Worm (Caenorhabditis elegans) whole organism, L3 larva: Measurements from ENCODE around the gene C05G5.7.

Experiments
- R02D3.7 ChIP-seq: fragments of 150-350 bp; optimal IDR thresholded peaks from 2 replicates; lab custom pipeline; 2014; ENCODE audit warnings: missing biosample characterization, missing genetic modification characterization
- ZK546.5 ChIP-seq: sonication (generic microtip); optimal IDR thresholded peaks from 2 replicates; lab custom pipeline; 2017; ENCODE audit warnings: missing biosample characterization, missing genetic modification characterization
- ama-1 ChIP-seq: fragments of 150-350 bp; optimal IDR thresholded peaks from 2 replicates; lab custom pipeline; 2018
- ceh-16 ChIP-seq: sonication (generic microtip); optimal IDR thresholded peaks from 2 replicates; lab custom pipeline; 2017; ENCODE audit warnings: missing biosample characterization, missing genetic modification characterization
- ceh-28 ChIP-seq: fragments of 150-350 bp; optimal IDR thresholded peaks from 2 replicates; lab custom pipeline; 2014; ENCODE audit warnings: missing biosample characterization, missing genetic modification reagents, missing genetic modification characterization
- ceh-82 ChIP-seq: fragments of 150-350 bp; optimal IDR thresholded peaks from 2 replicates; lab custom pipeline; 2014; ENCODE audit warnings: missing biosample characterization, missing genetic modification characterization
- daf-12 ChIP-seq: fragments of 150-350 bp; optimal IDR thresholded peaks from 2 replicates; lab custom pipeline; 2014; ENCODE audit warnings: missing biosample characterization, missing genetic modification reagents, missing genetic modification characterization
- egl-5 ChIP-seq: fragments of 150-350 bp; optimal IDR thresholded peaks from 2 replicates; lab custom pipeline; 2017; ENCODE audit warnings: missing biosample characterization, missing genetic modification reagents, missing genetic modification characterization, inconsistent platforms
- elt-1 ChIP-seq: fragments of 150-350 bp; optimal IDR thresholded peaks from 2 replicates; lab custom pipeline; 2014; ENCODE audit warnings: missing biosample characterization, missing genetic modification characterization
- elt-2 ChIP-seq: sonication (generic microtip); optimal IDR thresholded peaks from 2 replicates; lab custom pipeline; 2016; ENCODE audit warnings: missing genetic modification reagents, mild to moderate bottlenecking, missing genetic modification characterization, missing compliant biosample characterization
- eor-1 ChIP-seq, 2 experiments: fragments of 150-350 bp; optimal IDR thresholded peaks; 2 replicates each; lab custom pipeline; 2014 to 2018; ENCODE audit warnings: missing biosample characterization in 2 of 2, missing genetic modification characterization in 2 of 2
- fkh-10 ChIP-seq: sonication (generic microtip); optimal IDR thresholded peaks from 2 replicates; lab custom pipeline; 2017; ENCODE audit warnings: missing biosample characterization, missing genetic modification reagents, missing genetic modification characterization
- fkh-2 ChIP-seq: fragments of 150-350 bp; optimal IDR thresholded peaks from 2 replicates; lab custom pipeline; 2014; ENCODE audit warnings: missing biosample characterization, missing genetic modification reagents, missing genetic modification characterization
- fos-1 ChIP-seq: fragments of 150-350 bp; optimal IDR thresholded peaks from 2 replicates; lab custom pipeline; 2014; ENCODE audit warnings: missing biosample characterization, missing genetic modification characterization
- hmg-11 ChIP-seq: sonication (generic microtip); optimal IDR thresholded peaks from 2 replicates; lab custom pipeline; 2016; ENCODE audit warnings: missing genetic modification characterization, missing compliant biosample characterization
- jun-1 ChIP-seq: fragments of 150-350 bp; optimal IDR thresholded peaks from 2 replicates; lab custom pipeline; 2014; ENCODE audit warnings: missing biosample characterization, missing genetic modification reagents, missing genetic modification characterization
- mdl-1 ChIP-seq: fragments of 150-350 bp; optimal IDR thresholded peaks from 2 replicates; lab custom pipeline; 2014; ENCODE audit warnings: missing biosample characterization, missing genetic modification characterization
- mml-1 ChIP-seq: fragments of 150-350 bp; sonication (generic microtip); optimal IDR thresholded peaks from 3 replicates; lab custom pipeline; 2014; ENCODE audit warnings: missing biosample characterization, missing genetic modification characterization
- nfya-1 ChIP-seq: sonication (generic microtip); optimal IDR thresholded peaks from 2 replicates; lab custom pipeline; 2017; ENCODE audit warnings: missing genetic modification characterization, mild to moderate bottlenecking, missing compliant biosample characterization, antibody characterized with exemption, moderate library complexity; ENCODE audit not compliant: insufficient read depth
- nhr-11 ChIP-seq: fragments of 150-350 bp; optimal IDR thresholded peaks from 2 replicates; lab custom pipeline; 2014; ENCODE audit warnings: missing biosample characterization, missing genetic modification characterization
- nhr-23 ChIP-seq: fragments of 150-350 bp; optimal IDR thresholded peaks from 2 replicates; lab custom pipeline; 2014; ENCODE audit warnings: missing biosample characterization, missing genetic modification reagents, missing genetic modification characterization
- nhr-25 ChIP-seq: sonication (generic microtip); optimal IDR thresholded peaks from 2 replicates; lab custom pipeline; 2017; ENCODE audit warnings: missing biosample characterization, missing genetic modification characterization
- nhr-28 ChIP-seq: fragments of 150-350 bp; optimal IDR thresholded peaks from 2 replicates; lab custom pipeline; 2014; ENCODE audit warnings: missing biosample characterization, missing genetic modification characterization
- nhr-43 ChIP-seq: sonication (generic microtip); optimal IDR thresholded peaks from 2 replicates; lab custom pipeline; 2016; ENCODE audit warnings: mild to moderate bottlenecking, missing genetic modification characterization, missing compliant biosample characterization; ENCODE audit not compliant: poor library complexity, severe bottlenecking
- nhr-67 ChIP-seq: fragments of 150-350 bp; optimal IDR thresholded peaks from 2 replicates; lab custom pipeline; 2014; ENCODE audit warnings: missing biosample characterization, missing genetic modification characterization
- nhr-76 ChIP-seq: fragments of 150-350 bp; sonication (generic microtip); optimal IDR thresholded peaks from 5 replicates; lab custom pipeline; 2014; ENCODE audit warnings: missing biosample characterization, missing genetic modification characterization
- nhr-77 ChIP-seq: fragments of 150-350 bp; optimal IDR thresholded peaks from 2 replicates; lab custom pipeline; 2014; ENCODE audit warnings: missing biosample characterization, missing genetic modification characterization
- pha-4 ChIP-seq: fragments of 150-350 bp; optimal IDR thresholded peaks from 2 replicates; lab custom pipeline; 2014; ENCODE audit warnings: missing biosample characterization, missing genetic modification reagents, missing genetic modification characterization
- pqm-1 ChIP-seq: fragments of 150-350 bp; optimal IDR thresholded peaks from 2 replicates; lab custom pipeline; 2017; ENCODE audit warnings: missing biosample characterization, missing genetic modification characterization, inconsistent platforms
- skn-1 ChIP-seq: fragments of 150-350 bp; optimal IDR thresholded peaks from 2 replicates; lab custom pipeline; 2014; ENCODE audit warnings: missing biosample characterization, missing genetic modification characterization
- snpc-4 ChIP-seq: fragments of 150-350 bp; optimal IDR thresholded peaks from 2 replicates; lab custom pipeline; 2014; ENCODE audit warnings: missing biosample characterization, missing genetic modification characterization
- tbx-2 ChIP-seq: sonication (generic microtip); optimal IDR thresholded peaks from 2 replicates; lab custom pipeline; 2016; ENCODE audit warnings: mild to moderate bottlenecking, missing genetic modification characterization, missing compliant biosample characterization
- unc-39 ChIP-seq: sonication (generic microtip); optimal IDR thresholded peaks from 4 replicates; lab custom pipeline; 2017; ENCODE audit warnings: missing biosample characterization, missing genetic modification characterization
- unc-62 ChIP-seq: fragments of 150-350 bp; sonication (generic microtip); optimal IDR thresholded peaks from 4 replicates; lab custom pipeline; 2014; ENCODE audit warnings: missing biosample characterization, missing genetic modification reagents, missing genetic modification characterization
- zag-1 ChIP-seq: fragments of 150-350 bp; optimal IDR thresholded peaks from 2 replicates; lab custom pipeline; 2014; ENCODE audit warnings: missing biosample characterization, missing genetic modification characterization
- ztf-11 ChIP-seq: fragments of 150-350 bp; optimal IDR thresholded peaks from 2 replicates; lab custom pipeline; 2014; ENCODE audit warnings: missing biosample characterization, missing genetic modification characterization

C05G5.7 gene

ce11 chrX:14717782-14718181, 25.8 kb downstream of the C05G5.7 start:
- no peak for TF ChIP-seq egl-5 (tag; lab: Kevin White, UChicago)
- no peak for TF ChIP-seq nhr-28
- TF ChIP-seq nhr-67 (tag; lab: Kevin White, UChicago): no peak
- no peak for TF ChIP-seq nhr-43 (tag; lab: Kevin White, UChicago)
- no peak for TF ChIP-seq nhr-25 (tag; lab: Kevin White, UChicago)
- no peak for TF ChIP-seq nhr-77 (tag; lab: Kevin White, UChicago)
- no peak for TF ChIP-seq snpc-4 (tag; lab: Kevin White, UChicago)

DNA sequence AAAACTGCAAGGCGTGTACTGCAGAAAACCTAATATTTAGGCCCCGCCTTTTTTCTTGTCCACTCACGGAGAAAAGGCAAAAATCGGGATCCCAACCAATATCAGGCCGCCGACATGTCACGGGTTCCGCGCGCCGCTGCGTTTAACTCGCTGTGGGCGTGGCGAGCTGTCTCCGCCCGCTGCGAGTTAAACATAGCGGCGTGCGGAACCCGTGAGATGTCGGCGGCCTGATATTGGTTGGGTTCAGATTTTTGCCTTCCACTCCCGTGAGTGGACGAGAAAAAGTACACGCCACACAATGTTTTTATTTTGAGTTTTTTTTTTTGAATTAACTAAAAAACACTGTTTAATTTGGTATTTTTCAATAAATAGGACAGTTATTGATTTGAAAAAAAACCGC, 28.1 kb downstream of the C05G5.7 start:
- TF ChIP-seq unc-39 (tag; lab: Kevin White, UChicago): no peak
- TF ChIP-seq nhr-77 (tag; lab: Kevin White, UChicago): no peak
- TF ChIP-seq ama-1 (lab: Kevin White, UChicago): no peak
- no peak for TF ChIP-seq nhr-43 (tag; lab: Kevin White, UChicago)
- TF ChIP-seq nhr-28: no peak
- TF ChIP-seq elt-2: no peak
- TF ChIP-seq nhr-25 (tag; lab: Kevin White, UChicago): no peak
- no peak for TF ChIP-seq mdl-1 (tag; lab: Kevin White, UChicago)
- no peak for TF ChIP-seq nhr-11
- TF ChIP-seq unc-62: no peak
- no peak for TF ChIP-seq ztf-11 (tag; lab: Kevin White, UChicago)
- TF ChIP-seq fkh-10 (GFP tag; lab: Kevin White, UChicago): no peak
- no peak for TF ChIP-seq pha-4 (tag; lab: Kevin White, UChicago)
- TF ChIP-seq ceh-28: no peak

ce11 chrX:14711168-14711629, 32.4 kb downstream of the C05G5.7 start, which contains the start of gene atrn-1:
Gene atrn-1 (plus strand): TSS chrX:14711579.
- TF ChIP-seq unc-39 (tag; lab: Kevin White, UChicago): no peak
- TF ChIP-seq jun-1 (tag; lab: Kevin White, UChicago): no peak
- peak; percentile 34 for TF ChIP-seq fos-1 (tag; lab: Kevin White, UChicago)
- TF ChIP-seq nhr-77 (tag; lab: Kevin White, UChicago): no peak
- no peak for TF ChIP-seq nhr-28
- TF ChIP-seq nhr-25 (tag; lab: Kevin White, UChicago): peak; percentile 64
- TF ChIP-seq elt-2: no peak
- TF ChIP-seq ZK546.5 (tag; lab: Kevin White, UChicago): no peak
- TF ChIP-seq elt-1 (tag; lab: Kevin White, UChicago): no peak
- TF ChIP-seq eor-1 (tag; optimal IDR thresholded peaks at IDR 0.05; lab: Kevin White, UChicago): no peak
- peak; percentile 49 for TF ChIP-seq ceh-28
- TF ChIP-seq tbx-2: no peak
- no peak for TF ChIP-seq ceh-82 (tag; lab: Kevin White, UChicago)
- no peak for TF ChIP-seq nhr-76 (tag; lab: Kevin White, UChicago)
- peak; percentile 71 for TF ChIP-seq hmg-11 (tag; lab: Kevin White, UChicago)
- peak; percentile 44 for TF ChIP-seq pha-4 (tag; lab: Kevin White, UChicago)
- TF ChIP-seq mml-1 (tag; lab: Kevin White, UChicago): no peak
- no peak for TF ChIP-seq nfya-1 (tag; lab: Kevin White, UChicago)
- no peak for TF ChIP-seq ama-1 (lab: Kevin White, UChicago)
- no peak for TF ChIP-seq R02D3.7 (tag; lab: Kevin White, UChicago)
- no peak for TF ChIP-seq nhr-43 (tag; lab: Kevin White, UChicago)
- no peak for TF ChIP-seq skn-1 (tag; lab: Kevin White, UChicago)
- no peak for TF ChIP-seq ceh-16 (tag; lab: Kevin White, UChicago)
- TF ChIP-seq nhr-11: no peak
- no peak for TF ChIP-seq fkh-2
- TF ChIP-seq nhr-67 (tag; lab: Kevin White, UChicago): no peak
- peak; percentile 43 for TF ChIP-seq nhr-23
- TF ChIP-seq fkh-10 (GFP tag; lab: Kevin White, UChicago): no peak
- TF ChIP-seq pqm-1 (tag; lab: Kevin White, UChicago): no peak
- no peak for TF ChIP-seq daf-12 (tag; lab: Kevin White, UChicago)
- no peak for TF ChIP-seq zag-1 (tag; lab: Kevin White, UChicago)

DNA sequence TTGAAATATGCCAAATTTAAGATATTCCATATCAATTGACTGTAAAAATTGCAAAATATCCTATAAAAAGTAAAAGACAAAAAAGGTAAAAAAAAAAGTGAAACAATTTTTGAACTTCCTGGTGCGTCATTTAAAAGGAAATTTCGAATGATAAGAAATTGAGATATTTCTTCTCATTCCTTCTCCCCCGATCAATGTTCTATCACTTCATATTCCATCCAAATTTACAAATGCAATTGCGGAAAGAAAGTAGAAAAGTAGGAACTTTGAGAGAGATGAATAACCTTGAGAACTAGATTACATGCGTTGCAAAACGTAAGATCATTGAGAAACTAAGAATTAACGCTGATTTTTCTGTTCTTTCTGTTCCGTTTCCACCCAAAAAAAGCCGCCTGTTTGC, 34.0 kb downstream of the C05G5.7 start:
- TF ChIP-seq nhr-25 (tag; lab: Kevin White, UChicago) (peak; percentile 59), ceh-28 (peak; percentile 14), mml-1 (tag; lab: Kevin White, UChicago) (no peak)
